Fruit fly (Drosophila melanogaster) whole organism, embryonic: Measurements from ENCODE around the gene cbt.

Experiments
- ATbp ChIP-seq: fragments of 200-800 bp; sonication (Bioruptor generic); optimal IDR thresholded peaks from 2 replicates; lab custom pipeline; 2017; ENCODE audit warnings: missing biosample characterization, mild to moderate bottlenecking, missing genetic modification characterization, missing genetic modification reagents
- Abd-B ChIP-seq: fragments of 200-800 bp; sonication (Bioruptor generic); optimal IDR thresholded peaks from 2 replicates; lab custom pipeline; 2018; ENCODE audit warnings: missing biosample characterization, mild to moderate bottlenecking, missing genetic modification characterization, moderate library complexity
- Atf3 ChIP-seq: fragments of 200-800 bp; sonication (Bioruptor generic); optimal IDR thresholded peaks from 3 replicates; lab custom pipeline; 2016; ENCODE audit warnings: missing biosample characterization, missing genetic modification characterization
- CG10543 ChIP-seq: fragments of 200-800 bp; sonication (Bioruptor generic); optimal IDR thresholded peaks from 3 replicates; lab custom pipeline; 2017; ENCODE audit warnings: missing biosample characterization, mild to moderate bottlenecking, missing genetic modification characterization, moderate library complexity
- CG11398 ChIP-seq: fragments of 200-800 bp; sonication (Bioruptor generic); optimal IDR thresholded peaks from 2 replicates; lab custom pipeline; 2016; ENCODE audit warnings: missing biosample characterization, missing genetic modification characterization
- CG13894 ChIP-seq: fragments of 200-800 bp; sonication (Bioruptor generic); optimal IDR thresholded peaks from 3 replicates; lab custom pipeline; 2018; ENCODE audit warnings: missing biosample characterization, mild to moderate bottlenecking, missing genetic modification characterization, moderate library complexity
- CG14441 ChIP-seq: fragments of 200-800 bp; sonication (Bioruptor generic); IDR thresholded peaks from 2 replicates; pipeline ENCODE4 v1.3.6; 2022; ENCODE audit warnings: missing biosample characterization, missing genetic modification characterization
- CG15479 ChIP-seq: fragments of 200-800 bp; sonication (Bioruptor generic); optimal IDR thresholded peaks from 3 replicates; lab custom pipeline; 2019; ENCODE audit warnings: missing biosample characterization, mild to moderate bottlenecking, missing genetic modification characterization, moderate library complexity
- CG16813 ChIP-seq: fragments of 200-800 bp; sonication (Bioruptor generic); IDR thresholded peaks from 3 replicates; pipeline ENCODE4 v1.3.6; 2022; ENCODE audit warnings: missing biosample characterization, missing genetic modification characterization; ENCODE audit not compliant: partially characterized antibody
- CG18011 ChIP-seq: fragments of 200-800 bp; sonication (Bioruptor generic); optimal IDR thresholded peaks from 2 replicates; lab custom pipeline; 2017; ENCODE audit warnings: missing biosample characterization, missing genetic modification characterization, mild to moderate bottlenecking, moderate library complexity, missing genotype
- CG30403 ChIP-seq: fragments of 200-800 bp; sonication (Bioruptor generic); optimal IDR thresholded peaks from 3 replicates; lab custom pipeline; 2016; ENCODE audit warnings: missing biosample characterization, missing genetic modification characterization
- CG3065 ChIP-seq: fragments of 200-800 bp; sonication (Bioruptor generic); optimal IDR thresholded peaks from 2 replicates; lab custom pipeline; 2016; ENCODE audit warnings: missing biosample characterization, missing genetic modification characterization
- CG33557 ChIP-seq: fragments of 200-800 bp; sonication (Bioruptor generic); optimal IDR thresholded peaks from 2 replicates; lab custom pipeline; 2019; ENCODE audit warnings: missing biosample characterization, mild to moderate bottlenecking, missing genetic modification characterization, moderate library complexity
- CG43689 ChIP-seq: fragments of 200-800 bp; sonication (Bioruptor generic); IDR thresholded peaks from 2 replicates; pipeline ENCODE4 v1.3.6; 2022; ENCODE audit warnings: missing biosample characterization, missing genetic modification characterization
- CG6854 ChIP-seq: fragments of 200-800 bp; sonication (Bioruptor generic); optimal IDR thresholded peaks from 3 replicates; lab custom pipeline; 2017; ENCODE audit warnings: missing biosample characterization, mild to moderate bottlenecking, missing genetic modification characterization
- CG8924 ChIP-seq: fragments of 200-800 bp; optimal IDR thresholded peaks from 3 replicates; lab custom pipeline; 2019; ENCODE audit warnings: missing biosample characterization, mild to moderate bottlenecking, missing genetic modification characterization, moderate library complexity
- CHES-1-like ChIP-seq: fragments of 200-800 bp; sonication (Bioruptor generic); optimal IDR thresholded peaks from 2 replicates; lab custom pipeline; 2016; ENCODE audit warnings: missing biosample characterization, missing genetic modification characterization
- Chrac-16 ChIP-seq: fragments of 200-800 bp; sonication (Bioruptor generic); optimal IDR thresholded peaks from 3 replicates; lab custom pipeline; 2016; ENCODE audit warnings: missing biosample characterization, missing genetic modification characterization
- Dll ChIP-seq: fragments of 200-800 bp; sonication (Bioruptor generic); IDR thresholded peaks from 4 replicates; pipeline ENCODE4 v1.3.6; 2022; ENCODE audit warnings: missing biosample characterization, missing genetic modification characterization; ENCODE audit not compliant: partially characterized antibody
- Elba2 ChIP-seq: fragments of 200-800 bp; sonication (Bioruptor generic); optimal IDR thresholded peaks from 3 replicates; lab custom pipeline; 2016; ENCODE audit warnings: missing biosample characterization, missing genetic modification characterization
- H15 ChIP-seq: fragments of 200-800 bp; sonication (Bioruptor generic); IDR thresholded peaks from 3 replicates; pipeline ENCODE4 v1.3.6; 2022; ENCODE audit warnings: missing biosample characterization, missing genetic modification characterization
- HLH3B ChIP-seq: fragments of 200-800 bp; sonication (Bioruptor generic); IDR thresholded peaks from 2 replicates; pipeline ENCODE4 v1.3.6; 2022; ENCODE audit warnings: missing biosample characterization, missing genetic modification characterization
- Jarid2 ChIP-seq: fragments of 200-800 bp; sonication (Bioruptor generic); optimal IDR thresholded peaks from 3 replicates; lab custom pipeline; 2017; ENCODE audit warnings: mild to moderate bottlenecking, missing biosample characterization, missing genetic modification reagents, missing genetic modification characterization
- MESR4 ChIP-seq: fragments of 200-800 bp; sonication (Bioruptor generic); optimal IDR thresholded peaks from 2 replicates; lab custom pipeline; 2018; ENCODE audit warnings: missing biosample characterization, mild to moderate bottlenecking, missing genetic modification characterization, moderate library complexity
- Max ChIP-seq: fragments of 200-800 bp; sonication (Bioruptor generic); optimal IDR thresholded peaks from 2 replicates; lab custom pipeline; 2016; ENCODE audit warnings: missing biosample characterization, mild to moderate bottlenecking, missing genetic modification characterization
- Meics ChIP-seq: fragments of 200-800 bp; sonication (Bioruptor generic); optimal IDR thresholded peaks from 2 replicates; lab custom pipeline; 2017; ENCODE audit warnings: missing biosample characterization, mild to moderate bottlenecking, missing genetic modification characterization
- Rx ChIP-seq: fragments of 200-800 bp; sonication (Bioruptor generic); IDR thresholded peaks from 2 replicates; pipeline ENCODE4 v1.3.6; 2022; ENCODE audit warnings: missing biosample characterization, missing genetic modification characterization
- TFAM ChIP-seq: fragments of 200-800 bp; sonication (Bioruptor generic); optimal IDR thresholded peaks from 2 replicates; lab custom pipeline; 2017; ENCODE audit warnings: missing biosample characterization, missing genetic modification characterization, inconsistent platforms
- Trl ChIP-seq, 3 experiments: fragments of >200 bp in 2 of 3; fragments of 200-800 bp in 1 of 3; sonication (Bioruptor generic) in 1 of 3; optimal IDR thresholded peaks; 2 replicates in 1 of 3; 3 replicates in 2 of 3; lab custom pipeline; 2016 to 2017; ENCODE audit warnings: missing biosample characterization in 1 of 3, missing genetic modification characterization in 1 of 3
- Xbp1 ChIP-seq: fragments of 200-800 bp; sonication (Bioruptor generic); optimal IDR thresholded peaks from 3 replicates; lab custom pipeline; 2016; ENCODE audit warnings: missing biosample characterization, mild to moderate bottlenecking, missing genetic modification characterization
- ci ChIP-seq: fragments of 200-800 bp; sonication (Bioruptor generic); IDR thresholded peaks from 3 replicates; pipeline ENCODE4 v1.3.6; 2022; ENCODE audit warnings: missing biosample characterization, missing genetic modification characterization
- dm ChIP-seq: fragments of 200-800 bp; sonication (Bioruptor generic); optimal IDR thresholded peaks from 3 replicates; lab custom pipeline; 2016; ENCODE audit warnings: missing biosample characterization, missing genetic modification characterization
- dmrt99B ChIP-seq: fragments of 200-800 bp; sonication (Bioruptor generic); optimal IDR thresholded peaks from 2 replicates; lab custom pipeline; 2018; ENCODE audit warnings: missing biosample characterization, mild to moderate bottlenecking, missing genetic modification characterization, moderate library complexity
- emc ChIP-seq: fragments of 200-800 bp; sonication (Bioruptor generic); optimal IDR thresholded peaks from 2 replicates; lab custom pipeline; 2016; ENCODE audit warnings: missing biosample characterization, missing genetic modification characterization
- gsb-n ChIP-seq: fragments of 200-800 bp; sonication (Bioruptor generic); optimal IDR thresholded peaks from 3 replicates; lab custom pipeline; 2018; ENCODE audit warnings: missing biosample characterization, mild to moderate bottlenecking, missing genetic modification characterization
- hb ChIP-seq: fragments of 200-800 bp; sonication (Bioruptor generic); IDR thresholded peaks from 3 replicates; pipeline ENCODE4 v1.3.6; 2022; ENCODE audit warnings: missing biosample characterization, missing genetic modification characterization; ENCODE audit not compliant: partially characterized antibody
- hkb ChIP-seq, 2 experiments: fragments of 200-800 bp in 1 of 2; fragments of >200 bp in 1 of 2; sonication (Bioruptor generic) in 1 of 2; IDR thresholded peaks in 1 of 2; optimal IDR thresholded peaks in 1 of 2; 2 replicates each; pipeline versions ENCODE4 v1.3.6 to Lab custom; 2017 to 2022; ENCODE audit warnings: missing biosample characterization in 1 of 2, missing genetic modification characterization in 1 of 2
- jigr1 ChIP-seq: fragments of 200-800 bp; sonication (Bioruptor generic); IDR thresholded peaks from 3 replicates; pipeline ENCODE4 v1.3.6; 2022; ENCODE audit warnings: missing biosample characterization, missing genetic modification characterization
- klu ChIP-seq: fragments of 200-800 bp; sonication (Bioruptor generic); IDR thresholded peaks from 2 replicates; pipeline ENCODE4 v1.3.6; 2022; ENCODE audit warnings: missing biosample characterization, missing genetic modification characterization
- mam ChIP-seq: fragments of 200-800 bp; sonication (Bioruptor generic); optimal IDR thresholded peaks from 3 replicates; lab custom pipeline; 2016; ENCODE audit warnings: missing biosample characterization, missing genetic modification characterization
- nerfin-2 ChIP-seq: fragments of 200-800 bp; sonication (Bioruptor generic); IDR thresholded peaks from 2 replicates; pipeline ENCODE4 v1.3.6; 2022; ENCODE audit warnings: missing biosample characterization, missing genetic modification characterization; ENCODE audit not compliant: partially characterized antibody
- org-1 ChIP-seq: fragments of 200-800 bp; sonication (Bioruptor generic); optimal IDR thresholded peaks from 2 replicates; lab custom pipeline; 2017; ENCODE audit warnings: missing biosample characterization, missing genetic modification characterization
- sima ChIP-seq: fragments of 200-800 bp; sonication (Bioruptor generic); optimal IDR thresholded peaks from 2 replicates; lab custom pipeline; 2016; ENCODE audit warnings: missing biosample characterization, missing genetic modification characterization
- slou ChIP-seq: fragments of 200-800 bp; sonication (Bioruptor generic); optimal IDR thresholded peaks from 3 replicates; lab custom pipeline; 2016; ENCODE audit warnings: missing biosample characterization, missing genetic modification characterization
- vnd ChIP-seq: fragments of 200-800 bp; sonication (Bioruptor generic); IDR thresholded peaks from 3 replicates; pipeline ENCODE4 v1.3.6; 2022; ENCODE audit warnings: missing biosample characterization, missing genetic modification characterization; ENCODE audit not compliant: partially characterized antibody
- wor ChIP-seq: fragments of 200-800 bp; sonication (Bioruptor generic); IDR thresholded peaks from 2 replicates; pipeline ENCODE4 v1.3.6; 2022; ENCODE audit warnings: missing biosample characterization, missing genetic modification characterization

The cbt gene

dm6 chr2L:516032-516993 is 36.8 kb upstream of the cbt start (continued):
- TF ChIP-seq wor, result peak; percentile 69
- peak; percentile 76 for TF ChIP-seq org-1
- peak; percentile 56 for TF ChIP-seq Atf3
- peak; percentile 75 for TF ChIP-seq Meics (GFP tag; lab: Kevin White, UChicago)
- peak; percentile 59 for TF ChIP-seq Rx (GFP tag; lab: Robert Waterston, UW)
- peak; percentile 80 for TF ChIP-seq CG30403
- peak; percentile 49; the same call in 1 of the 2 replicates for TF ChIP-seq CG14441 (GFP tag; lab: Robert Waterston, UW)
- no peak for TF ChIP-seq hb (GFP tag; lab: Robert Waterston, UW)
- TF ChIP-seq CG18011 (GFP tag; lab: Kevin White, UChicago), result peak; percentile 51
- TF ChIP-seq CG8924 (tag; lab: Kevin White, UChicago), result peak; percentile 80
- TF ChIP-seq klu, result 0 out of 2 replicates have a peak, but pooled peaks have one; percentile 39
- TF ChIP-seq emc (GFP tag; lab: Kevin White, UChicago), result no peak
- TF ChIP-seq gsb-n (tag; lab: Kevin White, UChicago), result peak; percentile 77
- TF ChIP-seq ci, result peak; percentile 93
- TF ChIP-seq CG16813, result no peak
- TF ChIP-seq vnd (GFP tag; lab: Robert Waterston, UW), result no peak
- peak; percentile 78 for TF ChIP-seq Chrac-16 (GFP tag; lab: Kevin White, UChicago)
- no peak for TF ChIP-seq CHES-1-like (GFP tag; lab: Kevin White, UChicago)
- no peak for TF ChIP-seq dm (GFP tag; lab: Kevin White, UChicago)
- peak; percentile 48 for TF ChIP-seq CG15479 (GFP tag; lab: Kevin White, UChicago)
- TF ChIP-seq CG13894 (tag; lab: Kevin White, UChicago), result peak; percentile 41
- TF ChIP-seq TFAM (GFP tag; lab: Kevin White, UChicago), result peak; percentile 54
- peak; percentile 82 for TF ChIP-seq Xbp1
- TF ChIP-seq MESR4 (GFP tag; lab: Kevin White, UChicago), result peak; percentile 10
- TF ChIP-seq ATbp (GFP tag; lab: Kevin White, UChicago), result peak; percentile 86
- peak; percentile 28 for TF ChIP-seq CG33557 (GFP tag; lab: Kevin White, UChicago)
- TF ChIP-seq slou (GFP tag; lab: Kevin White, UChicago), result peak; percentile 31
- no peak for TF ChIP-seq hkb (optimal IDR thresholded peaks at IDR 0.05; lab: Kevin White, UChicago)
- TF ChIP-seq hkb (GFP tag; IDR thresholded peaks at IDR 0.05; lab: Robert Waterston, UW), result peak; percentile 84
- peak; percentile 61 for TF ChIP-seq CG6854 (GFP tag; lab: Kevin White, UChicago)
- TF ChIP-seq dmrt99B (tag; lab: Kevin White, UChicago), result peak; percentile 86
- TF ChIP-seq Abd-B (GFP tag; lab: Kevin White, UChicago), result peak; percentile 51
- TF ChIP-seq Jarid2, result peak; percentile 48
- TF ChIP-seq CG43689 (GFP tag; lab: Robert Waterston, UW), result 0 out of 2 replicates have a peak, but pooled peaks have one; percentile 9
- peak; percentile 61; the same call in 1 of the 3 replicates for TF ChIP-seq jigr1 (GFP tag; lab: Robert Waterston, UW)
- TF ChIP-seq CG11398 (GFP tag; lab: Kevin White, UChicago), result peak; percentile 32
- peak; percentile 82 for TF ChIP-seq H15
- TF ChIP-seq CG3065 (GFP tag; lab: Kevin White, UChicago), result peak; percentile 39
- TF ChIP-seq Max (GFP tag; lab: Kevin White, UChicago), result peak; percentile 53
- no peak for TF ChIP-seq Dll (GFP tag; lab: Robert Waterston, UW)
- TF ChIP-seq HLH3B, result peak; percentile 63
- TF ChIP-seq mam, result peak; percentile 62
- TF ChIP-seq nerfin-2 (GFP tag; lab: Robert Waterston, UW), result no peak
- no peak for TF ChIP-seq Elba2 (GFP tag; lab: Kevin White, UChicago)
- no peak for TF ChIP-seq sima
- TF ChIP-seq CG10543 (GFP tag; lab: Kevin White, UChicago), result no peak
- peak; percentile 79 to 88 for TF ChIP-seq Trl (optimal IDR thresholded peaks at IDR 0.05; lab: Kevin White, UChicago)
- peak; percentile 47 for TF ChIP-seq Trl (GFP tag; optimal IDR thresholded peaks at IDR 0.05; lab: Kevin White, UChicago)
